Worm (Caenorhabditis elegans) whole organism, mixed stage, embryonic: ENCODE measurements around the gene F18E9.4.

Experiments
- blmp-1 ChIP-seq: fragments of 150-350 bp; optimal IDR thresholded peaks from 2 replicates; lab custom pipeline; 2014; ENCODE audit warnings: missing biosample characterization, missing genetic modification characterization
- cnd-1 ChIP-seq: fragments of 200-800 bp; sonication (Bioruptor generic); optimal IDR thresholded peaks from 2 replicates; lab custom pipeline; 2018; ENCODE audit warnings: mild to moderate bottlenecking, missing genetic modification characterization, missing compliant biosample characterization
- drap-1 ChIP-seq: fragments of 200-800 bp; sonication (Bioruptor generic); optimal IDR thresholded peaks from 3 replicates; lab custom pipeline; 2018; ENCODE audit warnings: mild to moderate bottlenecking, missing genetic modification characterization, missing compliant biosample characterization
- mab-5 ChIP-seq: fragments of 150-350 bp; optimal IDR thresholded peaks from 2 replicates; lab custom pipeline; 2014; ENCODE audit warnings: missing biosample characterization, missing genetic modification characterization
- nhr-12 ChIP-seq: fragments of 150-350 bp; optimal IDR thresholded peaks from 2 replicates; lab custom pipeline; 2014; ENCODE audit warnings: missing biosample characterization, missing genetic modification characterization
- nhr-2 ChIP-seq: fragments of 150-350 bp; optimal IDR thresholded peaks from 2 replicates; lab custom pipeline; 2014; ENCODE audit warnings: missing biosample characterization, missing genetic modification characterization
- nhr-237 ChIP-seq: fragments of 150-350 bp; optimal IDR thresholded peaks from 2 replicates; lab custom pipeline; 2014; ENCODE audit warnings: missing biosample characterization, missing genetic modification characterization
- snpc-4 ChIP-seq: fragments of 150-350 bp; optimal IDR thresholded peaks from 2 replicates; lab custom pipeline; 2014; ENCODE audit warnings: missing biosample characterization, missing genetic modification characterization
- sptf-1 ChIP-seq: sonication (generic microtip); optimal IDR thresholded peaks from 2 replicates; lab custom pipeline; 2017; ENCODE audit warnings: mild to moderate bottlenecking, missing genetic modification characterization, moderate library complexity, missing compliant biosample characterization
- tbx-8 ChIP-seq: fragments of 200-800 bp; sonication (Bioruptor generic); optimal IDR thresholded peaks from 2 replicates; lab custom pipeline; 2018; ENCODE audit warnings: mild to moderate bottlenecking, missing genetic modification characterization, moderate library complexity, missing compliant biosample characterization
- unc-39 ChIP-seq: fragments of 150-350 bp; optimal IDR thresholded peaks from 2 replicates; lab custom pipeline; 2014; ENCODE audit warnings: missing biosample characterization, missing genetic modification characterization
- unc-62 ChIP-seq: fragments of 150-350 bp; optimal IDR thresholded peaks from 2 replicates; lab custom pipeline; 2014; ENCODE audit warnings: missing biosample characterization, missing genetic modification reagents, missing genetic modification characterization
- ztf-11 ChIP-seq: fragments of 150-350 bp; optimal IDR thresholded peaks from 2 replicates; lab custom pipeline; 2014; ENCODE audit warnings: missing biosample characterization, missing genetic modification characterization

DNA sequence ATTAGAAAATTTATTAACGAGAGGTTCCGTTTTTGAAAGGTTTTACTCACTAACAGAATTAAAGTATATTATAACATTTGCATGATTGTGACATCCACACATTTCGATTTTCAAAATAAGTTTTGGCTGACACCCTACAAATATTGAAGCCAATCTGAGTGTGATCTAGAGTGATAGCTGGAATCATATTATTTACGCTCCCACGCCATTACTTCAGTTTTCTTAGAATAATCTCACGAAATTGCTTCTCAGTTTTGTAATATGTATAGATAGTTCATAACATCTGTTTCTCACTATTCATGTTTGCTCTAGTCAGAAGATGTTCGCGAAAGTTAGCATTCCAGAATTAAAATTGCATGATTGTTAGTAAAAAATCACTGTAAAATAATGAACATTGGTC, 32.0 kb downstream of the F18E9.4 start:
- TF ChIP-seq blmp-1 (tag; lab: Kevin White, UChicago) (no peak), unc-62 (GFP tag; lab: Kevin White, UChicago) (no peak), unc-39 (tag; lab: Kevin White, UChicago) (no peak), nhr-2 (no peak), nhr-12 (tag; lab: Kevin White, UChicago) (no peak), mab-5 (tag; lab: Kevin White, UChicago) (no peak), nhr-237 (tag; lab: Kevin White, UChicago) (no peak), ztf-11 (tag; lab: Kevin White, UChicago) (no peak), cnd-1 (no peak), sptf-1 (tag; lab: Kevin White, UChicago) (no peak), snpc-4 (tag; lab: Kevin White, UChicago) (no peak), tbx-8 (GFP tag; lab: Kevin White, UChicago) (no peak), drap-1 (GFP tag; lab: Kevin White, UChicago) (no peak)
